Fruit fly (Drosophila melanogaster) whole organism, embryonic: ENCODE results near the gene Arc42.

Source experiments
- B-H2 ChIP-seq: fragments of 200-800 bp; sonication (Bioruptor generic); optimal IDR thresholded peaks from 2 replicates; lab custom pipeline; 2018; ENCODE audit warnings: missing biosample characterization, mild to moderate bottlenecking, missing genetic modification characterization
- C15 ChIP-seq: fragments of 200-800 bp; sonication (Bioruptor generic); IDR thresholded peaks from 3 replicates; pipeline ENCODE4 v1.3.6; 2022; ENCODE audit warnings: missing biosample characterization, missing genetic modification characterization
- CG11723 ChIP-seq: fragments of 200-800 bp; sonication (Bioruptor generic); optimal IDR thresholded peaks from 2 replicates; lab custom pipeline; 2017; ENCODE audit warnings: missing biosample characterization, mild to moderate bottlenecking, missing genetic modification characterization
- CG1233 ChIP-seq: fragments of 200-800 bp; sonication (Bioruptor generic); optimal IDR thresholded peaks from 4 replicates; lab custom pipeline; 2018; ENCODE audit warnings: missing biosample characterization, mild to moderate bottlenecking, missing genetic modification characterization
- CG12744 ChIP-seq: fragments of 200-800 bp; sonication (Bioruptor generic); optimal IDR thresholded peaks from 2 replicates; lab custom pipeline; 2016; ENCODE audit warnings: missing biosample characterization, missing genetic modification characterization
- CG15011 ChIP-seq: fragments of 200-800 bp; sonication (Bioruptor generic); optimal IDR thresholded peaks from 3 replicates; lab custom pipeline; 2018; ENCODE audit warnings: missing biosample characterization, mild to moderate bottlenecking, missing genetic modification characterization
- CG17568 ChIP-seq: fragments of 200-800 bp; sonication (Bioruptor generic); optimal IDR thresholded peaks from 2 replicates; lab custom pipeline; 2018; ENCODE audit warnings: missing biosample characterization, mild to moderate bottlenecking, missing genetic modification characterization, moderate library complexity
- CG17829 ChIP-seq: fragments of 200-800 bp; optimal IDR thresholded peaks from 2 replicates; lab custom pipeline; 2019; ENCODE audit warnings: missing biosample characterization, mild to moderate bottlenecking, missing genetic modification characterization, moderate library complexity
- CG1832 ChIP-seq: fragments of 200-800 bp; sonication (Bioruptor generic); optimal IDR thresholded peaks from 2 replicates; lab custom pipeline; 2017; ENCODE audit warnings: missing biosample characterization, mild to moderate bottlenecking, missing genetic modification characterization, inconsistent platforms
- CG18764 ChIP-seq: fragments of 200-800 bp; sonication (Bioruptor generic); optimal IDR thresholded peaks from 3 replicates; lab custom pipeline; 2016; ENCODE audit warnings: missing biosample characterization, missing genetic modification characterization
- CG2875 ChIP-seq: fragments of 200-800 bp; sonication (Bioruptor generic); optimal IDR thresholded peaks from 2 replicates; lab custom pipeline; 2017; ENCODE audit warnings: missing biosample characterization, mild to moderate bottlenecking, missing genetic modification characterization, missing genetic modification reagents
- CG2889 ChIP-seq: fragments of 200-800 bp; sonication (Bioruptor generic); IDR thresholded peaks from 3 replicates; pipeline ENCODE4 v1.3.6; 2022; ENCODE audit warnings: missing biosample characterization, missing genetic modification characterization
- CG31441 ChIP-seq: fragments of 200-800 bp; sonication (Bioruptor generic); IDR thresholded peaks from 2 replicates; pipeline ENCODE4 v1.3.6; 2022; ENCODE audit warnings: missing biosample characterization, missing genetic modification characterization
- CG3281 ChIP-seq: fragments of 200-800 bp; sonication (Bioruptor generic); optimal IDR thresholded peaks from 3 replicates; lab custom pipeline; 2017; ENCODE audit warnings: missing biosample characterization, mild to moderate bottlenecking, missing genetic modification characterization
- CG34224 ChIP-seq: fragments of 200-800 bp; sonication (Bioruptor generic); IDR thresholded peaks from 3 replicates; pipeline ENCODE4 v1.3.6; 2022; ENCODE audit warnings: missing biosample characterization, missing genetic modification characterization; ENCODE audit not compliant: partially characterized antibody
- CG3726 ChIP-seq: fragments of 200-800 bp; sonication (Bioruptor generic); IDR thresholded peaks from 3 replicates; pipeline ENCODE4, ENCODE4 v1.3.6; 2022; ENCODE audit warnings: missing biosample characterization, missing genetic modification characterization
- CG4404 ChIP-seq: fragments of 200-800 bp; sonication (Bioruptor generic); IDR thresholded peaks from 2 replicates; pipeline ENCODE4 v1.3.6; 2022; ENCODE audit warnings: missing biosample characterization, missing genetic modification characterization
- CG4820 ChIP-seq: fragments of 200-800 bp; sonication (Bioruptor generic); optimal IDR thresholded peaks from 3 replicates; lab custom pipeline; 2016; ENCODE audit warnings: missing biosample characterization, missing genetic modification characterization
- CG5245 ChIP-seq: fragments of 200-800 bp; sonication (Bioruptor generic); optimal IDR thresholded peaks from 3 replicates; lab custom pipeline; 2016; ENCODE audit warnings: missing biosample characterization, missing genetic modification characterization
- CG5953 ChIP-seq: fragments of 200-800 bp; sonication (Bioruptor generic); IDR thresholded peaks from 2 replicates; pipeline ENCODE4 v1.3.6; 2022; ENCODE audit warnings: missing biosample characterization, missing genetic modification characterization
- CG6654 ChIP-seq: fragments of 200-800 bp; sonication (Bioruptor generic); optimal IDR thresholded peaks from 2 replicates; lab custom pipeline; 2017; ENCODE audit warnings: missing biosample characterization, mild to moderate bottlenecking, missing genetic modification characterization
- CG7963 ChIP-seq: fragments of 200-800 bp; sonication (Bioruptor generic); IDR thresholded peaks from 3 replicates; pipeline ENCODE4 v1.3.6; 2022; ENCODE audit warnings: missing biosample characterization, missing genetic modification characterization; ENCODE audit not compliant: partially characterized antibody
- CrebB ChIP-seq: fragments of 200-800 bp; sonication (Bioruptor generic); optimal IDR thresholded peaks from 3 replicates; lab custom pipeline; 2018; ENCODE audit warnings: missing biosample characterization, mild to moderate bottlenecking, missing genetic modification characterization
- H2.0 ChIP-seq: fragments of 200-800 bp; sonication (Bioruptor generic); IDR thresholded peaks from 2 replicates; pipeline ENCODE4 v1.3.6; 2022; ENCODE audit warnings: missing biosample characterization, missing genetic modification characterization
- HLHmδ ChIP-seq: fragments of 200-800 bp; sonication (Bioruptor generic); optimal IDR thresholded peaks from 2 replicates; lab custom pipeline; 2018; ENCODE audit warnings: missing biosample characterization, mild to moderate bottlenecking, missing genetic modification characterization, moderate library complexity
- HmgD ChIP-seq: fragments of 200-800 bp; sonication (Bioruptor generic); optimal IDR thresholded peaks from 3 replicates; lab custom pipeline; 2016; ENCODE audit warnings: missing biosample characterization, missing genetic modification characterization
- Hmx ChIP-seq: fragments of 200-800 bp; sonication (Bioruptor generic); optimal IDR thresholded peaks from 2 replicates; lab custom pipeline; 2016; ENCODE audit warnings: missing biosample characterization, missing genetic modification characterization
- Kr ChIP-seq: fragments of 200-800 bp; sonication (Bioruptor generic); optimal IDR thresholded peaks from 2 replicates; lab custom pipeline; 2017; ENCODE audit warnings: missing biosample characterization, mild to moderate bottlenecking, missing genetic modification characterization
- MTF-1 ChIP-seq: fragments of 200-800 bp; sonication (Bioruptor generic); optimal IDR thresholded peaks from 2 replicates; lab custom pipeline; 2018; ENCODE audit warnings: missing biosample characterization, mild to moderate bottlenecking, missing genetic modification characterization, borderline replicate concordance
- Mad ChIP-seq: fragments of 200-800 bp; sonication (Bioruptor generic); optimal IDR thresholded peaks from 2 replicates; lab custom pipeline; 2016; ENCODE audit warnings: missing biosample characterization, missing genetic modification characterization
- Meics ChIP-seq: fragments of 200-800 bp; sonication (Bioruptor generic); optimal IDR thresholded peaks from 2 replicates; lab custom pipeline; 2017; ENCODE audit warnings: missing biosample characterization, mild to moderate bottlenecking, missing genetic modification characterization
- Oaz ChIP-seq: fragments of 200-800 bp; sonication (Bioruptor generic); IDR thresholded peaks from 2 replicates; pipeline ENCODE4 v1.3.6; 2022; ENCODE audit warnings: missing biosample characterization, missing genetic modification characterization
- Six4 ChIP-seq: fragments of 200-800 bp; sonication (Bioruptor generic); optimal IDR thresholded peaks from 2 replicates; lab custom pipeline; 2016; ENCODE audit warnings: missing biosample characterization, missing genetic modification characterization
- Stat92E ChIP-seq, 3 experiments: fragments of >200 bp in 2 of 3; fragments of 200-800 bp in 1 of 3; sonication (Bioruptor generic) in 1 of 3; optimal IDR thresholded peaks; 2 replicates each; lab custom pipeline; 2017 to 2019; ENCODE audit warnings: missing biosample characterization in 3 of 3, missing genetic modification characterization in 3 of 3, mild to moderate bottlenecking in 1 of 3, moderate library complexity in 1 of 3
- bowl ChIP-seq: fragments of 200-800 bp; sonication (Bioruptor generic); IDR thresholded peaks from 2 replicates; pipeline ENCODE4 v1.3.6; 2022; ENCODE audit warnings: missing biosample characterization, missing genetic modification characterization
- cas ChIP-seq: fragments of 200-800 bp; sonication (Bioruptor generic); IDR thresholded peaks from 2 replicates; pipeline ENCODE4 v1.3.6; 2022; ENCODE audit warnings: missing biosample characterization, missing genetic modification characterization
- croc ChIP-seq: fragments of 200-800 bp; sonication (Bioruptor generic); conservative IDR thresholded peaks from 3 replicates; pipeline ENCODE4 v1.3.6; 2022; ENCODE audit warnings: missing biosample characterization, missing genetic modification characterization
- danr ChIP-seq: fragments of 200-800 bp; sonication (Bioruptor generic); IDR thresholded peaks from 2 replicates; pipeline ENCODE4 v1.3.6; 2022; ENCODE audit warnings: missing biosample characterization, missing genetic modification characterization
- ewg ChIP-seq: fragments of 200-800 bp; sonication (Bioruptor generic); optimal IDR thresholded peaks from 3 replicates; lab custom pipeline; 2017; ENCODE audit warnings: mild to moderate bottlenecking, missing biosample characterization, missing genetic modification reagents, missing genetic modification characterization
- fd3F ChIP-seq: fragments of 200-800 bp; sonication (Bioruptor generic); optimal IDR thresholded peaks from 2 replicates; lab custom pipeline; 2018; ENCODE audit warnings: missing biosample characterization, mild to moderate bottlenecking, missing genetic modification characterization, moderate library complexity
- gcm ChIP-seq: fragments of 200-800 bp; sonication (Bioruptor generic); optimal IDR thresholded peaks from 2 replicates; lab custom pipeline; 2019; ENCODE audit warnings: missing biosample characterization, mild to moderate bottlenecking, missing genetic modification characterization, moderate library complexity
- ham ChIP-seq: fragments of 200-800 bp; sonication (Bioruptor generic); IDR thresholded peaks from 2 replicates; pipeline ENCODE4 v1.3.6; 2022; ENCODE audit warnings: missing biosample characterization, missing genetic modification characterization
- mirr ChIP-seq: fragments of 200-800 bp; sonication (Bioruptor generic); optimal IDR thresholded peaks from 3 replicates; lab custom pipeline; 2018; ENCODE audit warnings: missing biosample characterization, mild to moderate bottlenecking, missing genetic modification characterization
- onecut ChIP-seq: fragments of 200-800 bp; sonication (Bioruptor generic); IDR thresholded peaks from 2 replicates; pipeline ENCODE4 v1.3.6; 2022; ENCODE audit warnings: missing biosample characterization, missing genetic modification characterization
- p53 ChIP-seq: fragments of 200-800 bp; sonication (Bioruptor generic); optimal IDR thresholded peaks from 2 replicates; lab custom pipeline; 2016; ENCODE audit warnings: missing biosample characterization, missing genetic modification characterization
- sob ChIP-seq: fragments of 200-800 bp; sonication (Bioruptor generic); IDR thresholded peaks from 2 replicates; pipeline ENCODE4 v1.3.6; 2022; ENCODE audit warnings: missing biosample characterization, missing genetic modification characterization
- sr ChIP-seq: fragments of 200-800 bp; sonication (Bioruptor generic); IDR thresholded peaks from 3 replicates; pipeline ENCODE4 v1.3.6; 2022; ENCODE audit warnings: missing biosample characterization, missing genetic modification characterization
- stc ChIP-seq: fragments of 200-800 bp; sonication (Bioruptor generic); IDR thresholded peaks from 2 replicates; pipeline ENCODE4 v1.3.6; 2022; ENCODE audit warnings: missing biosample characterization, missing genetic modification characterization
- stwl ChIP-seq: fragments of 200-800 bp; sonication (Bioruptor generic); optimal IDR thresholded peaks from 3 replicates; lab custom pipeline; 2018; ENCODE audit warnings: missing biosample characterization, mild to moderate bottlenecking, missing genetic modification characterization, moderate library complexity
- trem ChIP-seq: fragments of 200-800 bp; optimal IDR thresholded peaks from 3 replicates; lab custom pipeline; 2019; ENCODE audit warnings: missing biosample characterization, mild to moderate bottlenecking, missing genetic modification characterization, moderate library complexity
- wdn ChIP-seq: fragments of 200-800 bp; sonication (Bioruptor generic); IDR thresholded peaks from 2 replicates; pipeline ENCODE4 v1.3.6; 2022; ENCODE audit warnings: missing biosample characterization, missing genetic modification characterization

Gene Arc42

DNA sequence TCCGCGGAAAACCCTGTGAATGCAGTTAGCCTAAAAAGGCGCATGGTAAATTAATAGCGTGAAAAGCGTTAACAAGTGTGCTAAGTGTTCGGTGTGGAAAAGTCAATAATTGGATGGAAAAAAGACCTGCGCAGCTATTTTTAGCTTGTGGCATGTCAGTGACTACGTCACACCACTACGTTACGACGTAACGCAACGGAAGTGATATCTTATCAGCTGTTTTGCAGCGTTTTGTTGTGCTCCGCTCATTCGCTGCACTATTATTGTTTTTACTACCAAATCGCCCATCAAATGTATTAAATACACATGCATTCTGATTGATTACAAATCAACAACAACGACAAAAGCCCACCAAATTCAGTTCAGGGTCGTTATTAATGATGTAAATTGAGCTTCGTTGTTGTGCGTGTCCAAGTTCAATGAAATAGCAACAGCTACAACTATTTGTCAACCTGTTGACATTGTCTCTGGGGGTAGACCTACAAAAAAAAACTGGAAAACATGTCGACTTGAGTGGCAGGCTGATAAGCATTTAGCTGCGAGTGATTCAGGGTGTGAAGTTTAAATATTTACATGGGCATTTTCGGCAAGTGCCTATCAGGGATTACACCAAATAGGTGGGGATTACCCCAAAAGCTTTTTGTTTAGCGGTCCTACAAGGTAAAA, 29.8 kb upstream of the Arc42 start (continued):
- TF ChIP-seq H2.0 = no peak
- TF ChIP-seq CG5245 (GFP tag; lab: Kevin White, UChicago) = no peak
- TF ChIP-seq gcm = peak; percentile 55
- TF ChIP-seq Six4 (GFP tag; lab: Kevin White, UChicago) = no peak
- TF ChIP-seq mirr (GFP tag; lab: Kevin White, UChicago) = peak; percentile 89
- no peak for TF ChIP-seq danr (GFP tag; lab: Robert Waterston, UW)
- no peak for TF ChIP-seq Stat92E (GFP tag; optimal IDR thresholded peaks at IDR 0.05; lab: Kevin White, UChicago)
- no peak for TF ChIP-seq CG5953 (GFP tag; lab: Robert Waterston, UW)
- no peak for TF ChIP-seq Meics (GFP tag; lab: Kevin White, UChicago)
- no peak for TF ChIP-seq CG18764 (GFP tag; lab: Kevin White, UChicago)
- no peak for TF ChIP-seq CG4404 (GFP tag; lab: Robert Waterston, UW)
- no peak for TF ChIP-seq Mad (GFP tag; lab: Kevin White, UChicago)
- no peak for TF ChIP-seq ham (GFP tag; lab: Robert Waterston, UW)
- TF ChIP-seq CG7963 (GFP tag; lab: Robert Waterston, UW) = no peak
- TF ChIP-seq CG17568 (GFP tag; lab: Kevin White, UChicago) = peak; percentile 82
- no peak for TF ChIP-seq bowl (GFP tag; lab: Robert Waterston, UW)
- no peak for TF ChIP-seq CG4820 (GFP tag; lab: Kevin White, UChicago)
- TF ChIP-seq CG1233 = no peak
- no peak for TF ChIP-seq stwl (tag; lab: Kevin White, UChicago)
- no peak for TF ChIP-seq CG2889 (GFP tag; lab: Robert Waterston, UW)
- TF ChIP-seq stc = peak; percentile 70
- no peak for TF ChIP-seq C15
- no peak for TF ChIP-seq Kr
- TF ChIP-seq B-H2 (GFP tag; lab: Kevin White, UChicago) = peak; percentile 51
- TF ChIP-seq fd3F (GFP tag; lab: Kevin White, UChicago) = peak; percentile 53
- TF ChIP-seq HLHmδ (GFP tag; lab: Kevin White, UChicago) = no peak
- TF ChIP-seq CG31441 (GFP tag; lab: Robert Waterston, UW) = no peak
- no peak for TF ChIP-seq CG1832
- TF ChIP-seq Oaz (GFP tag; lab: Robert Waterston, UW) = no peak
- no peak for TF ChIP-seq CG3281 (GFP tag; lab: Kevin White, UChicago)
- TF ChIP-seq CG3726 (GFP tag; lab: Robert Waterston, UW) = no peak
- no peak for TF ChIP-seq CG11723 (GFP tag; lab: Kevin White, UChicago)
- TF ChIP-seq CG12744 = peak; percentile 23
- TF ChIP-seq CrebB (tag; lab: Kevin White, UChicago) = peak; percentile 78
- TF ChIP-seq p53 = no peak
- TF ChIP-seq CG34224 (GFP tag; lab: Robert Waterston, UW) = no peak
- no peak for TF ChIP-seq Hmx
- no peak for TF ChIP-seq cas
- no peak for TF ChIP-seq HmgD (GFP tag; lab: Kevin White, UChicago)
- TF ChIP-seq CG17829 (tag; lab: Kevin White, UChicago) = peak; percentile 6
- TF ChIP-seq onecut (GFP tag; lab: Robert Waterston, UW) = peak; percentile 90
- TF ChIP-seq ewg (GFP tag; lab: Kevin White, UChicago) = no peak
- peak; percentile 5 for TF ChIP-seq trem (tag; lab: Kevin White, UChicago)
- peak; percentile 53 for TF ChIP-seq CG2875
- TF ChIP-seq CG15011 (GFP tag; lab: Kevin White, UChicago) = no peak
- TF ChIP-seq CG6654 (GFP tag; lab: Kevin White, UChicago) = no peak
- TF ChIP-seq sob = peak; percentile 44; the same call in 1 of the 2 replicates
- peak; percentile 20; the same call in 1 of the 3 replicates for TF ChIP-seq sr (GFP tag; lab: Robert Waterston, UW)
- peak; percentile 9 for TF ChIP-seq MTF-1 (GFP tag; lab: Kevin White, UChicago)
- no peak for TF ChIP-seq croc (GFP tag; lab: Robert Waterston, UW)
- TF ChIP-seq wdn (GFP tag; lab: Robert Waterston, UW) = no peak
